Fruit fly (Drosophila melanogaster): Measurements from ENCODE around the gene Teh4.

dm6 chr3L:4185259-4185658, 7.2 kb upstream of the Teh4 start:
- TF ChIP-seq Dll (optimal IDR thresholded peaks at IDR 0.05), result no peak
- TF ChIP-seq psq (optimal IDR thresholded peaks at IDR 0.05), result no peak
- no peak for TF ChIP-seq usp (GFP tag; optimal IDR thresholded peaks at IDR 0.05)
- no peak for TF ChIP-seq CG8478 (optimal IDR thresholded peaks at IDR 0.05)

Data from whole organism.